Worm (Caenorhabditis elegans) whole organism, midembryonic: ENCODE data around the gene F53A9.6.

Source experiments
- T22C8.4 ChIP-seq: fragments of 200-800 bp; sonication (Bioruptor generic); IDR thresholded peaks from 2 replicates; pipeline ENCODE4 v1.3.6; 2022; ENCODE audit warnings: missing genetic modification characterization, missing compliant biosample characterization
- flt-1 ChIP-seq: fragments of 200-800 bp; sonication (Bioruptor generic); IDR thresholded peaks from 2 replicates; pipeline ENCODE4 v1.3.6; 2022; ENCODE audit warnings: missing genetic modification characterization, missing compliant biosample characterization
- klf-2 ChIP-seq: fragments of 200-800 bp; sonication (Bioruptor generic); conservative IDR thresholded peaks from 2 replicates; pipeline ENCODE4 v1.3.6; 2022; ENCODE audit warnings: missing genetic modification reagents, missing genetic modification characterization, missing compliant biosample characterization
- med-1 ChIP-seq: sonication (generic microtip); optimal IDR thresholded peaks from 2 replicates; lab custom pipeline; 2017; ENCODE audit warnings: missing genetic modification characterization, mild to moderate bottlenecking, missing compliant biosample characterization, antibody characterized with exemption, missing genetic modification reagents; ENCODE audit not compliant: insufficient read depth
- ref-1 ChIP-seq: fragments of 200-800 bp; sonication (Bioruptor generic); conservative IDR thresholded peaks from 2 replicates; pipeline ENCODE4 v1.3.6; 2022; ENCODE audit warnings: missing genetic modification reagents, missing genetic modification characterization, missing compliant biosample characterization
- tab-1 ChIP-seq: fragments of 200-800 bp; sonication (Bioruptor generic); IDR thresholded peaks from 2 replicates; pipeline ENCODE4 v1.3.6; 2022; ENCODE audit warnings: missing genetic modification characterization, missing compliant biosample characterization
- ztf-23 ChIP-seq: fragments of 200-800 bp; sonication (Bioruptor generic); IDR thresholded peaks from 2 replicates; pipeline ENCODE4 v1.3.6; 2022; ENCODE audit warnings: missing genetic modification reagents, missing genetic modification characterization, missing compliant biosample characterization
- ztf-29 ChIP-seq: fragments of 200-800 bp; sonication (Bioruptor generic); IDR thresholded peaks from 2 replicates; pipeline ENCODE4 v1.3.6; 2022; ENCODE audit warnings: missing genetic modification reagents, missing genetic modification characterization, missing compliant biosample characterization

DNA sequence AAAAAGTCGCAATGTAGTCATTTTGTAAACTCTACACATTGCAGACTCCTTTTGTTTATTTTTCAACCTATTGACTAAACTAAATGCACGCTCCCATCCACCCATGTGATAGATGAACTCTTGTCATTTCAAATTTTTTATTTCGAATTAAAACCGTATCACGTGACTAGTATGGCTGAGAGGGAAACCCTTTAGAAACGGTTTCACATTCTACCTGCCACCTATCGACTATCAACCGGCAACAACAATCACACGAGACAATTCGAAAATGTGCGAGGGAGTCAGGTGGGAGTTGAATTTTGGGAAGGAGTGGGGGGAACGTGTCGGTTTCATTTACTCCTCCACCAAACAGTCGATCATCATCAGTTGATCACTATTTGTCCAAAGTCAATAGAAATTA, 39.1 kb downstream of the F53A9.6 start:
- TF ChIP-seq med-1 (no peak), ztf-29 (GFP tag; lab: Robert Waterston, UW) (no peak), T22C8.4 (GFP tag; lab: Robert Waterston, UW) (no peak), tab-1 (GFP tag; lab: Robert Waterston, UW) (no peak), flt-1 (GFP tag; lab: Robert Waterston, UW) (no peak), klf-2 (GFP tag; lab: Robert Waterston, UW) (no peak), ref-1 (no peak), ztf-23 (GFP tag; lab: Robert Waterston, UW) (no peak)
